Fruit fly (Drosophila melanogaster) S2 (cell line): ENCODE results near the gene Gr98b.

ENCODE experiments used
- CG8478 ChIP-seq: fragments of >200 bp; optimal IDR thresholded peaks from 2 replicates; lab custom pipeline; 2018
- CTCF ChIP-seq, 2 experiments: fragments of >200 bp; optimal IDR thresholded peaks; 2 replicates each; lab custom pipeline; 2018

Gr98b gene

dm6 chr3R:27556972-27557371 lies 14.7 kb downstream of the Gr98b start:
- TF ChIP-seq CTCF (optimal IDR thresholded peaks at IDR 0.05; lab: Kevin White, UChicago) (no peak), CG8478 (lab: Kevin White, UChicago) (no peak)

dm6 chr3R:27557970-27558659 lies 15.8 kb downstream of the Gr98b start:
- no peak for TF ChIP-seq CG8478 (lab: Kevin White, UChicago)
- no peak for TF ChIP-seq CTCF (optimal IDR thresholded peaks at IDR 0.05; lab: Kevin White, UChicago)

- TF ChIP-seq CTCF (optimal IDR thresholded peaks at IDR 0.05; lab: Kevin White, UChicago) = peak; percentile 55 to 56
- no peak for TF ChIP-seq CG8478 (lab: Kevin White, UChicago)
Measured at dm6 chr3R:27558660-27559319, 16.5 kb downstream of the Gr98b start, which contains the start of gene Klp98A. Gene Klp98A, minus strand, starts transcription at chr3R:27559145.

- TF ChIP-seq CTCF (optimal IDR thresholded peaks at IDR 0.05; lab: Kevin White, UChicago) = no peak
- TF ChIP-seq CG8478 (lab: Kevin White, UChicago) = no peak
Measured at dm6 chr3R:27561114-27561513, 18.8 kb downstream of the Gr98b start, which contains the start of gene CG5646. Gene CG5646, minus strand, starts transcription at chr3R:27561319.

dm6 chr3R:27568545-27568944 lies 26.2 kb downstream of the Gr98b start:
- no peak for TF ChIP-seq CG8478 (lab: Kevin White, UChicago)
- no peak for TF ChIP-seq CTCF (optimal IDR thresholded peaks at IDR 0.05; lab: Kevin White, UChicago)

- no peak for TF ChIP-seq CTCF (optimal IDR thresholded peaks at IDR 0.05; lab: Kevin White, UChicago)
- no peak for TF ChIP-seq CG8478 (lab: Kevin White, UChicago)
Measured at dm6 chr3R:27569706-27570105, 27.4 kb downstream of the Gr98b start.

- no peak for TF ChIP-seq CG8478 (lab: Kevin White, UChicago)
- no peak for TF ChIP-seq CTCF (optimal IDR thresholded peaks at IDR 0.05; lab: Kevin White, UChicago)
Measured at dm6 chr3R:27570692-27571091, 28.4 kb downstream of the Gr98b start.

- no peak for TF ChIP-seq CTCF (optimal IDR thresholded peaks at IDR 0.05; lab: Kevin White, UChicago)
- TF ChIP-seq CG8478 (lab: Kevin White, UChicago) = no peak
Measured at dm6 chr3R:27579422-27579821, 37.1 kb downstream of the Gr98b start.

- TF ChIP-seq CTCF (optimal IDR thresholded peaks at IDR 0.05; lab: Kevin White, UChicago) (no peak), CG8478 (lab: Kevin White, UChicago) (no peak)
Measured at dm6 chr3R:27580274-27581011, 38.1 kb downstream of the Gr98b start.

dm6 chr3R:27581263-27581868 lies 39.1 kb downstream of the Gr98b start:
- TF ChIP-seq CG8478 (lab: Kevin White, UChicago) = no peak
- TF ChIP-seq CTCF (optimal IDR thresholded peaks at IDR 0.05; lab: Kevin White, UChicago) = peak; percentile 45 to 62

- TF ChIP-seq CTCF (optimal IDR thresholded peaks at IDR 0.05; lab: Kevin White, UChicago) (no peak), CG8478 (lab: Kevin White, UChicago) (no peak)
Measured at dm6 chr3R:27581890-27582487, 39.7 kb downstream of the Gr98b start, which contains the start of gene wdb. Gene wdb, minus strand, starts transcription at chr3R:27582241.

- TF ChIP-seq CTCF (optimal IDR thresholded peaks at IDR 0.05; lab: Kevin White, UChicago) (no peak), CG8478 (lab: Kevin White, UChicago) (no peak)
Measured at dm6 chr3R:27582634-27583181, 40.4 kb downstream of the Gr98b start, which contains the start of gene pins. Gene pins, plus strand, starts transcription at chr3R:27582840.

dm6 chr3R:27593174-27593573 lies 50.9 kb downstream of the Gr98b start:
- TF ChIP-seq CTCF (optimal IDR thresholded peaks at IDR 0.05; lab: Kevin White, UChicago) (no peak), CG8478 (lab: Kevin White, UChicago) (no peak)
